Worm (Caenorhabditis elegans) whole organism, young adult: ENCODE results near the gene him-14.
A peak's percentile ranks its signal among the peaks of the same experiment; 100 is the strongest.

Experiments used
- B0035.1 ChIP-seq: sonication (generic microtip); optimal IDR thresholded peaks from 2 replicates; lab custom pipeline; 2016; ENCODE audit warnings: missing genetic modification characterization, mild to moderate bottlenecking, missing compliant biosample characterization, missing genotype, missing genetic modification reagents
- C17E4.6 ChIP-seq: fragments of 200-800 bp; sonication (Bioruptor generic); IDR thresholded peaks from 2 replicates; pipeline ENCODE4 v1.3.6; 2022; ENCODE audit warnings: missing genetic modification reagents, missing genetic modification characterization, missing compliant biosample characterization
- D2030.7 ChIP-seq: fragments of 200-800 bp; sonication (Bioruptor generic); IDR thresholded peaks from 2 replicates; pipeline ENCODE4 v1.3.6; 2022; ENCODE audit warnings: missing genetic modification reagents, missing genetic modification characterization, missing compliant biosample characterization
- F23B12.7 ChIP-seq: sonication (generic microtip); optimal IDR thresholded peaks from 2 replicates; lab custom pipeline; 2017; ENCODE audit warnings: missing genetic modification characterization, mild to moderate bottlenecking, missing compliant biosample characterization, antibody characterized with exemption, moderate library complexity; ENCODE audit not compliant: insufficient read depth
- F33H1.4 ChIP-seq: fragments of 200-800 bp; sonication (Bioruptor generic); IDR thresholded peaks from 2 replicates; pipeline ENCODE4 v1.3.6; 2022; ENCODE audit warnings: missing genetic modification reagents, missing genetic modification characterization, missing compliant biosample characterization
- F52B5.7 ChIP-seq: sonication (generic microtip); optimal IDR thresholded peaks from 2 replicates; lab custom pipeline; 2016; ENCODE audit warnings: mild to moderate bottlenecking, missing genetic modification characterization, missing compliant biosample characterization
- F55B11.4 ChIP-seq: sonication (generic microtip); optimal IDR thresholded peaks from 2 replicates; lab custom pipeline; 2016; ENCODE audit warnings: missing compliant biosample characterization, missing genetic modification characterization, borderline replicate concordance; ENCODE audit not compliant: insufficient read depth
- K11D2.4 ChIP-seq: fragments of 200-800 bp; sonication (Bioruptor generic); IDR thresholded peaks from 2 replicates; pipeline ENCODE4 v1.3.6; 2022; ENCODE audit warnings: missing genetic modification reagents, missing genetic modification characterization, missing compliant biosample characterization
- Y56A3A.18 ChIP-seq: fragments of 200-800 bp; sonication (Bioruptor generic); IDR thresholded peaks from 2 replicates; pipeline ENCODE4 v1.3.6; 2022; ENCODE audit warnings: missing genetic modification reagents, missing genetic modification characterization, missing compliant biosample characterization
- Y95B8A.8 ChIP-seq: fragments of 200-800 bp; sonication (Bioruptor generic); IDR thresholded peaks from 2 replicates; pipeline ENCODE4 v1.3.6; 2022; ENCODE audit warnings: missing genetic modification reagents, missing genetic modification characterization, missing compliant biosample characterization
- akir-1 ChIP-seq: fragments of 200-800 bp; sonication (Bioruptor generic); optimal IDR thresholded peaks from 2 replicates; lab custom pipeline; 2018; ENCODE audit warnings: mild to moderate bottlenecking, missing genetic modification characterization, moderate library complexity, missing compliant biosample characterization
- ama-1 ChIP-seq, 3 experiments: fragments of 150-350 bp in 1 of 3; sonication (generic microtip) in 2 of 3; optimal IDR thresholded peaks; 2 replicates each; lab custom pipeline; 2014 to 2018; ENCODE audit warnings: missing biosample characterization in 2 of 3, missing genetic modification characterization in 2 of 3, missing genetic modification reagents in 2 of 3
- athp-1 ChIP-seq: sonication (generic microtip); optimal IDR thresholded peaks from 2 replicates; lab custom pipeline; 2017; ENCODE audit warnings: mild to moderate bottlenecking, missing genetic modification characterization, missing compliant biosample characterization
- attf-3 ChIP-seq: fragments of 200-800 bp; sonication (Bioruptor generic); conservative IDR thresholded peaks from 2 replicates; pipeline ENCODE4 v1.3.6; 2022; ENCODE audit warnings: missing genetic modification reagents, missing genetic modification characterization, missing compliant biosample characterization
- ceh-100 ChIP-seq: fragments of 200-800 bp; sonication (Bioruptor generic); IDR thresholded peaks from 2 replicates; pipeline ENCODE4 v1.3.6; 2022; ENCODE audit warnings: missing genetic modification reagents, missing genetic modification characterization, missing compliant biosample characterization
- ceh-27 ChIP-seq: fragments of 200-800 bp; sonication (Bioruptor generic); optimal IDR thresholded peaks from 2 replicates; lab custom pipeline; 2018; ENCODE audit warnings: mild to moderate bottlenecking, missing genetic modification characterization, moderate library complexity, missing compliant biosample characterization
- ceh-40 ChIP-seq: fragments of 200-800 bp; sonication (Bioruptor generic); IDR thresholded peaks from 2 replicates; pipeline ENCODE4 v1.3.6; 2022; ENCODE audit warnings: missing genetic modification characterization, missing compliant biosample characterization
- ceh-58 ChIP-seq: fragments of 200-800 bp; sonication (Bioruptor generic); IDR thresholded peaks from 2 replicates; pipeline ENCODE4 v1.3.6; 2022; ENCODE audit warnings: missing genetic modification characterization, missing compliant biosample characterization
- ceh-79 ChIP-seq: sonication (generic microtip); optimal IDR thresholded peaks from 2 replicates; lab custom pipeline; 2017; ENCODE audit warnings: mild to moderate bottlenecking, missing genetic modification characterization, missing compliant biosample characterization
- ceh-91 ChIP-seq: fragments of 200-800 bp; sonication (Bioruptor generic); IDR thresholded peaks from 2 replicates; pipeline ENCODE4 v1.3.6; 2022; ENCODE audit warnings: missing genetic modification reagents, missing genetic modification characterization, missing compliant biosample characterization
- dpff-1 ChIP-seq: sonication (generic microtip); optimal IDR thresholded peaks from 2 replicates; lab custom pipeline; 2017; ENCODE audit warnings: mild to moderate bottlenecking, missing genetic modification characterization, missing compliant biosample characterization
- dpl-1 ChIP-seq: fragments of 150-350 bp; optimal IDR thresholded peaks from 2 replicates; lab custom pipeline; 2014; ENCODE audit warnings: missing biosample characterization, missing genetic modification reagents, missing genetic modification characterization
- egl-44 ChIP-seq: fragments of 200-800 bp; sonication (Bioruptor generic); IDR thresholded peaks from 2 replicates; pipeline ENCODE4 v1.3.6; 2022; ENCODE audit warnings: missing genetic modification reagents, missing genetic modification characterization, missing compliant biosample characterization
- egrh-3 ChIP-seq: fragments of 200-800 bp; sonication (Bioruptor generic); IDR thresholded peaks from 2 replicates; pipeline ENCODE4 v1.3.6; 2022; ENCODE audit warnings: missing genetic modification reagents, missing genetic modification characterization, missing compliant biosample characterization
- ets-4 ChIP-seq: fragments of 200-800 bp; sonication (Bioruptor generic); optimal IDR thresholded peaks from 2 replicates; lab custom pipeline; 2018; ENCODE audit warnings: mild to moderate bottlenecking, missing genetic modification characterization, missing compliant biosample characterization
- hlh-26 ChIP-seq: fragments of 200-800 bp; sonication (Bioruptor generic); conservative IDR thresholded peaks from 2 replicates; pipeline ENCODE4 v1.3.6; 2022; ENCODE audit warnings: missing genetic modification reagents, missing genetic modification characterization, missing compliant biosample characterization
- hmg-1.2 ChIP-seq: fragments of 200-800 bp; sonication (Bioruptor generic); IDR thresholded peaks from 2 replicates; pipeline ENCODE4 v1.3.6; 2022; ENCODE audit warnings: missing genetic modification reagents, missing genetic modification characterization, missing compliant biosample characterization
- hmg-20 ChIP-seq: fragments of 200-800 bp; sonication (Bioruptor generic); IDR thresholded peaks from 2 replicates; pipeline ENCODE4 v1.3.6; 2022; ENCODE audit warnings: missing genetic modification reagents, missing genetic modification characterization, missing compliant biosample characterization
- let-607 ChIP-seq, 2 experiments: fragments of 200-800 bp in 1 of 2; sonication (Bioruptor generic) in 1 of 2; sonication (generic microtip) in 1 of 2; optimal IDR thresholded peaks; 2 replicates each; lab custom pipeline; 2016 to 2018; ENCODE audit warnings: mild to moderate bottlenecking in 2 of 2, missing compliant biosample characterization in 2 of 2, missing genetic modification characterization in 2 of 2, moderate library complexity in 2 of 2, missing genotype in 1 of 2
- lir-1 ChIP-seq: fragments of 200-800 bp; sonication (Bioruptor generic); conservative IDR thresholded peaks from 2 replicates; pipeline ENCODE4 v1.3.6; 2022; ENCODE audit warnings: missing genetic modification reagents, missing genetic modification characterization, missing compliant biosample characterization
- madf-8 ChIP-seq: fragments of 200-800 bp; sonication (Bioruptor generic); conservative IDR thresholded peaks from 2 replicates; pipeline ENCODE4 v1.3.6; 2022; ENCODE audit warnings: missing genetic modification reagents, missing genetic modification characterization, missing compliant biosample characterization
- nfya-1 ChIP-seq: sonication (generic microtip); optimal IDR thresholded peaks from 2 replicates; lab custom pipeline; 2017; ENCODE audit warnings: antibody characterized with exemption, missing compliant biosample characterization, missing genetic modification characterization, borderline replicate concordance; ENCODE audit not compliant: insufficient read depth
- nfyb-1 ChIP-seq: fragments of 200-800 bp; sonication (Bioruptor generic); IDR thresholded peaks from 2 replicates; pipeline ENCODE4 v1.3.6; 2022; ENCODE audit warnings: missing genetic modification reagents, missing genetic modification characterization, missing compliant biosample characterization
- nhr-27 ChIP-seq: fragments of 200-800 bp; sonication (Bioruptor generic); optimal IDR thresholded peaks from 2 replicates; lab custom pipeline; 2018; ENCODE audit warnings: mild to moderate bottlenecking, missing genetic modification characterization, moderate library complexity, missing compliant biosample characterization
- nhr-80 ChIP-seq: sonication (generic microtip); optimal IDR thresholded peaks from 2 replicates; lab custom pipeline; 2016; ENCODE audit warnings: missing genetic modification characterization, missing compliant biosample characterization
- pbrm-1 ChIP-seq: fragments of 200-800 bp; sonication (Bioruptor generic); IDR thresholded peaks from 2 replicates; pipeline ENCODE4 v1.3.6; 2022; ENCODE audit warnings: missing genetic modification reagents, missing genetic modification characterization, missing compliant biosample characterization
- sea-2 ChIP-seq: fragments of 200-800 bp; sonication (Bioruptor generic); IDR thresholded peaks from 2 replicates; pipeline ENCODE4 v1.3.6; 2022; ENCODE audit warnings: missing genetic modification characterization, missing compliant biosample characterization
- sptf-2 ChIP-seq: fragments of 200-800 bp; sonication (Bioruptor generic); optimal IDR thresholded peaks from 2 replicates; lab custom pipeline; 2018; ENCODE audit warnings: mild to moderate bottlenecking, missing genetic modification characterization, missing compliant biosample characterization
- tlf-1 ChIP-seq: fragments of 200-800 bp; sonication (Bioruptor generic); optimal IDR thresholded peaks from 2 replicates; lab custom pipeline; 2018; ENCODE audit warnings: mild to moderate bottlenecking, missing genetic modification characterization, missing compliant biosample characterization
- unc-130 ChIP-seq: sonication (generic microtip); optimal IDR thresholded peaks from 2 replicates; lab custom pipeline; 2016; ENCODE audit warnings: missing genetic modification reagents, missing genetic modification characterization, missing compliant biosample characterization
- xnd-1 ChIP-seq: sonication (generic microtip); optimal IDR thresholded peaks from 2 replicates; lab custom pipeline; 2016; ENCODE audit warnings: missing genotype, missing genetic modification reagents, missing genetic modification characterization, missing compliant biosample characterization
- zfh-2 ChIP-seq: fragments of 200-800 bp; sonication (Bioruptor generic); conservative IDR thresholded peaks from 2 replicates; pipeline ENCODE4 v1.3.6; 2022; ENCODE audit warnings: missing genetic modification reagents, missing genetic modification characterization, missing compliant biosample characterization
- ztf-22 ChIP-seq: fragments of 200-800 bp; sonication (Bioruptor generic); optimal IDR thresholded peaks from 2 replicates; lab custom pipeline; 2018; ENCODE audit warnings: mild to moderate bottlenecking, missing genetic modification characterization, moderate library complexity, missing compliant biosample characterization
- ztf-25 ChIP-seq: fragments of 200-800 bp; sonication (Bioruptor generic); IDR thresholded peaks from 2 replicates; pipeline ENCODE4 v1.3.6; 2022; ENCODE audit warnings: missing genetic modification reagents, missing genetic modification characterization, missing compliant biosample characterization
- ztf-26 ChIP-seq: sonication (generic microtip); optimal IDR thresholded peaks from 2 replicates; lab custom pipeline; 2017; ENCODE audit warnings: missing genetic modification characterization, missing compliant biosample characterization

him-14 gene

DNA sequence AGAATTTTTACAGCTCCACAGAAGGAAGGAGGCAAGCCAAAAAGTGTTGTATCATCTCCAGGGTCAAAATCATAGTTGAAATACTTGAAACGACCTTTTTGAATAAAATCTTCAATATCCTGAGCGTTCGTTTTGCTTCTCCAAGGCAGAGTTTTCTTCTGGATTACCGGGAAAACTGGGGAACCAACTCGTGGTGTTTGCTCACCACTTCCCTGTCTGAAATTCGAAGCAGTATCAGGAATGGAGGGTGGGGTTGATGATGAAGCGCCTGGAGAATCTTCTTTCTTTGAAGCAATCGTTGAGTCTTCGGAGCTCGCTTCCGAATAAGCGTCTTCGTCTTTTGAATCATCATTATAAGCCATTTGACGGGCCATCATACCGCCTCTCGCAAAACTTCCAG is 33.3 kb upstream of the him-14 start:
- TF ChIP-seq Y56A3A.18 (no peak), zfh-2 (GFP tag; lab: Robert Waterston, UW) (no peak)

ce11 chrII:7102288-7102687 is 32.5 kb upstream of the him-14 start:
- no peak for TF ChIP-seq F55B11.4 (tag; lab: Kevin White, UChicago)
- TF ChIP-seq nhr-80 (tag; lab: Kevin White, UChicago): peak; percentile 30

- TF ChIP-seq nfya-1 (no peak), ceh-79 (no peak), ztf-26 (tag; lab: Kevin White, UChicago) (no peak), dpl-1 (GFP tag; lab: Kevin White, UChicago) (no peak), C17E4.6 (GFP tag; lab: Robert Waterston, UW) (no peak), hmg-1.2 (GFP tag; lab: Robert Waterston, UW) (peak; percentile 14; the same call in 1 of the 2 replicates), dpff-1 (tag; lab: Kevin White, UChicago) (no peak), D2030.7 (GFP tag; lab: Robert Waterston, UW) (no peak), sea-2 (no peak), F52B5.7 (tag; lab: Kevin White, UChicago) (no peak), ceh-100 (GFP tag; lab: Robert Waterston, UW) (no peak), egl-44 (GFP tag; lab: Robert Waterston, UW) (no peak), pbrm-1 (no peak), ceh-27 (GFP tag; lab: Kevin White, UChicago) (no peak), akir-1 (GFP tag; lab: Kevin White, UChicago) (no peak), F23B12.7 (no peak), Y95B8A.8 (GFP tag; lab: Robert Waterston, UW) (no peak), unc-130 (GFP tag; lab: Kevin White, UChicago) (no peak), hmg-20 (GFP tag; lab: Robert Waterston, UW) (no peak), sptf-2 (GFP tag; lab: Kevin White, UChicago) (no peak), let-607 (tag; optimal IDR thresholded peaks at IDR 0.05; lab: Kevin White, UChicago) (peak in 1 of 2 experiments; percentile 26), hlh-26 (GFP tag; lab: Robert Waterston, UW) (no peak), ceh-91 (GFP tag; lab: Robert Waterston, UW) (no peak), F33H1.4 (GFP tag; lab: Robert Waterston, UW) (no peak), egrh-3 (GFP tag; lab: Robert Waterston, UW) (no peak), nhr-80 (tag; lab: Kevin White, UChicago) (no peak), lir-1 (no peak), athp-1 (tag; lab: Kevin White, UChicago) (no peak), ztf-25 (GFP tag; lab: Robert Waterston, UW) (no peak), B0035.1 (tag; lab: Kevin White, UChicago) (no peak), nfyb-1 (GFP tag; lab: Robert Waterston, UW) (peak; percentile 51; the same call in 1 of the 2 replicates), ceh-58 (GFP tag; lab: Robert Waterston, UW) (no peak), ets-4 (GFP tag; lab: Kevin White, UChicago) (no peak), ama-1 (optimal IDR thresholded peaks at IDR 0.05; lab: Kevin White, UChicago) (peak; percentile 78), ama-1 (GFP tag; optimal IDR thresholded peaks at IDR 0.05; lab: Kevin White, UChicago) (no peak), nhr-27 (no peak), tlf-1 (no peak), madf-8 (GFP tag; lab: Robert Waterston, UW) (no peak), K11D2.4 (GFP tag; lab: Robert Waterston, UW) (0 out of 2 replicates have a peak, but pooled peaks have one; percentile 21), ceh-40 (no peak), xnd-1 (tag; lab: Kevin White, UChicago) (peak; percentile 10), Y56A3A.18 (peak; percentile 78; the same call in 1 of the 2 replicates), attf-3 (GFP tag; lab: Robert Waterston, UW) (no peak), ztf-22 (GFP tag; lab: Kevin White, UChicago) (no peak)
Observed at ce11 chrII:7100838-7101237, 31.1 kb upstream of the him-14 start, which contains the start of gene mmaa-1. TSS of gene mmaa-1 (minus strand) at chrII:7101165.
